Worm (Caenorhabditis elegans) whole organism, L4/young adult: ENCODE measurements around the gene sru-9.

Experiments
- W03F9.2 ChIP-seq: fragments of 150-350 bp; optimal IDR thresholded peaks from 2 replicates; lab custom pipeline; 2014; ENCODE audit warnings: missing biosample characterization, missing genetic modification characterization
- dao-5 ChIP-seq: sonication (generic microtip); optimal IDR thresholded peaks from 2 replicates; lab custom pipeline; 2016; ENCODE audit warnings: missing genotype, missing genetic modification characterization, moderate library complexity, missing compliant biosample characterization
- him-1 ChIP-seq: sonication (generic microtip); optimal IDR thresholded peaks from 2 replicates; lab custom pipeline; 2016; ENCODE audit warnings: missing genotype, missing genetic modification reagents, missing genetic modification characterization, missing compliant biosample characterization

ce11 chrIV:13582909-13583308, 5.9 kb upstream of the sru-9 start, which contains the start of gene sru-12:
- TF ChIP-seq him-1 (tag; lab: Kevin White, UChicago): no peak
- TF ChIP-seq W03F9.2 (tag; lab: Kevin White, UChicago): no peak
- TF ChIP-seq dao-5 (tag; lab: Kevin White, UChicago): no peak
